Worm (Caenorhabditis elegans) whole organism, mixed stage, embryonic: ENCODE data around the gene C05D12.7.

ENCODE experiments used
- M03D4.4 ChIP-seq: sonication (generic microtip); optimal IDR thresholded peaks from 2 replicates; lab custom pipeline; 2017; ENCODE audit warnings: mild to moderate bottlenecking, missing genetic modification characterization, missing compliant biosample characterization
- bed-3 ChIP-seq: fragments of 200-800 bp; sonication (Bioruptor generic); optimal IDR thresholded peaks from 3 replicates; lab custom pipeline; 2018; ENCODE audit warnings: mild to moderate bottlenecking, missing genetic modification characterization, moderate library complexity, missing compliant biosample characterization
- blmp-1 ChIP-seq: fragments of 150-350 bp; optimal IDR thresholded peaks from 2 replicates; lab custom pipeline; 2014; ENCODE audit warnings: missing biosample characterization, missing genetic modification characterization
- ceh-39 ChIP-seq: fragments of 150-350 bp; optimal IDR thresholded peaks from 2 replicates; lab custom pipeline; 2014; ENCODE audit warnings: missing biosample characterization, missing genetic modification characterization
- ceh-43 ChIP-seq: fragments of 200-800 bp; sonication (Bioruptor generic); optimal IDR thresholded peaks from 2 replicates; lab custom pipeline; 2018; ENCODE audit warnings: mild to moderate bottlenecking, missing genetic modification characterization, moderate library complexity, missing compliant biosample characterization
- ceh-83 ChIP-seq: fragments of 200-800 bp; sonication (Bioruptor generic); optimal IDR thresholded peaks from 2 replicates; lab custom pipeline; 2018; ENCODE audit warnings: mild to moderate bottlenecking, missing genetic modification characterization, missing compliant biosample characterization
- ces-1 ChIP-seq: fragments of 150-350 bp; optimal IDR thresholded peaks from 2 replicates; lab custom pipeline; 2014; ENCODE audit warnings: missing biosample characterization, missing genetic modification reagents, missing genetic modification characterization
- cnd-1 ChIP-seq: fragments of 200-800 bp; sonication (Bioruptor generic); optimal IDR thresholded peaks from 2 replicates; lab custom pipeline; 2018; ENCODE audit warnings: mild to moderate bottlenecking, missing genetic modification characterization, missing compliant biosample characterization
- drap-1 ChIP-seq: fragments of 200-800 bp; sonication (Bioruptor generic); optimal IDR thresholded peaks from 3 replicates; lab custom pipeline; 2018; ENCODE audit warnings: mild to moderate bottlenecking, missing genetic modification characterization, missing compliant biosample characterization
- elt-1 ChIP-seq: sonication (generic microtip); optimal IDR thresholded peaks from 2 replicates; lab custom pipeline; 2017; ENCODE audit warnings: missing genetic modification characterization, mild to moderate bottlenecking, missing compliant biosample characterization, antibody characterized with exemption, moderate library complexity, borderline replicate concordance; ENCODE audit not compliant: insufficient read depth
- elt-3 ChIP-seq: fragments of 150-350 bp; optimal IDR thresholded peaks from 2 replicates; lab custom pipeline; 2014; ENCODE audit warnings: missing biosample characterization, missing genetic modification characterization
- flh-1 ChIP-seq: fragments of 200-800 bp; sonication (Bioruptor generic); optimal IDR thresholded peaks from 2 replicates; lab custom pipeline; 2018; ENCODE audit warnings: mild to moderate bottlenecking, missing genetic modification characterization, moderate library complexity, missing compliant biosample characterization
- ham-2 ChIP-seq: fragments of 200-800 bp; sonication (Bioruptor generic); optimal IDR thresholded peaks from 2 replicates; lab custom pipeline; 2018; ENCODE audit warnings: mild to moderate bottlenecking, missing genetic modification characterization, missing compliant biosample characterization
- hlh-1 ChIP-seq: fragments of 150-350 bp; optimal IDR thresholded peaks from 2 replicates; lab custom pipeline; 2014; ENCODE audit warnings: missing biosample characterization, missing genetic modification reagents, missing genetic modification characterization
- lin-13 ChIP-seq: fragments of 150-350 bp; optimal IDR thresholded peaks from 2 replicates; lab custom pipeline; 2014; ENCODE audit warnings: missing biosample characterization, missing genetic modification characterization
- lin-32 ChIP-seq: fragments of 200-800 bp; sonication (Bioruptor generic); optimal IDR thresholded peaks from 2 replicates; lab custom pipeline; 2018; ENCODE audit warnings: mild to moderate bottlenecking, missing genetic modification characterization, missing compliant biosample characterization
- lsy-2 ChIP-seq: fragments of 150-350 bp; optimal IDR thresholded peaks from 2 replicates; lab custom pipeline; 2014; ENCODE audit warnings: missing biosample characterization, missing genetic modification characterization
- mab-5 ChIP-seq: fragments of 150-350 bp; optimal IDR thresholded peaks from 2 replicates; lab custom pipeline; 2014; ENCODE audit warnings: missing biosample characterization, missing genetic modification characterization
- mep-1 ChIP-seq: fragments of 150-350 bp; optimal IDR thresholded peaks from 2 replicates; lab custom pipeline; 2017; ENCODE audit warnings: missing biosample characterization, missing genetic modification reagents, missing genetic modification characterization, inconsistent platforms
- mls-2 ChIP-seq: sonication (generic microtip); optimal IDR thresholded peaks from 2 replicates; lab custom pipeline; 2016; ENCODE audit warnings: mild to moderate bottlenecking, missing genetic modification characterization, moderate library complexity, missing compliant biosample characterization
- nhr-12 ChIP-seq: fragments of 150-350 bp; optimal IDR thresholded peaks from 2 replicates; lab custom pipeline; 2014; ENCODE audit warnings: missing biosample characterization, missing genetic modification characterization
- nhr-2 ChIP-seq: fragments of 150-350 bp; optimal IDR thresholded peaks from 2 replicates; lab custom pipeline; 2014; ENCODE audit warnings: missing biosample characterization, missing genetic modification characterization
- nhr-237 ChIP-seq: fragments of 150-350 bp; optimal IDR thresholded peaks from 2 replicates; lab custom pipeline; 2014; ENCODE audit warnings: missing biosample characterization, missing genetic modification characterization
- nhr-28 ChIP-seq: fragments of 150-350 bp; optimal IDR thresholded peaks from 2 replicates; lab custom pipeline; 2014; ENCODE audit warnings: missing biosample characterization, missing genetic modification characterization
- nhr-76 ChIP-seq: sonication (generic microtip); optimal IDR thresholded peaks from 2 replicates; lab custom pipeline; 2017; ENCODE audit warnings: missing biosample characterization, missing genetic modification characterization
- pha-4 ChIP-seq: fragments of 150-350 bp; optimal IDR thresholded peaks from 2 replicates; lab custom pipeline; 2018; ENCODE audit warnings: missing biosample characterization, missing genetic modification reagents, missing genetic modification characterization
- sem-2 ChIP-seq: fragments of 200-800 bp; sonication (Bioruptor generic); optimal IDR thresholded peaks from 2 replicates; lab custom pipeline; 2018; ENCODE audit warnings: mild to moderate bottlenecking, missing genetic modification characterization, missing compliant biosample characterization
- snpc-4 ChIP-seq: fragments of 150-350 bp; optimal IDR thresholded peaks from 2 replicates; lab custom pipeline; 2014; ENCODE audit warnings: missing biosample characterization, missing genetic modification characterization
- sptf-1 ChIP-seq: sonication (generic microtip); optimal IDR thresholded peaks from 2 replicates; lab custom pipeline; 2017; ENCODE audit warnings: mild to moderate bottlenecking, missing genetic modification characterization, moderate library complexity, missing compliant biosample characterization
- tbx-8 ChIP-seq: fragments of 200-800 bp; sonication (Bioruptor generic); optimal IDR thresholded peaks from 2 replicates; lab custom pipeline; 2018; ENCODE audit warnings: mild to moderate bottlenecking, missing genetic modification characterization, moderate library complexity, missing compliant biosample characterization
- unc-120 ChIP-seq: sonication (generic microtip); optimal IDR thresholded peaks from 2 replicates; lab custom pipeline; 2017; ENCODE audit warnings: missing genetic modification characterization, missing compliant biosample characterization; ENCODE audit not compliant: poor library complexity, severe bottlenecking
- unc-39 ChIP-seq: fragments of 150-350 bp; optimal IDR thresholded peaks from 2 replicates; lab custom pipeline; 2014; ENCODE audit warnings: missing biosample characterization, missing genetic modification characterization
- unc-62 ChIP-seq: fragments of 150-350 bp; optimal IDR thresholded peaks from 2 replicates; lab custom pipeline; 2014; ENCODE audit warnings: missing biosample characterization, missing genetic modification reagents, missing genetic modification characterization
- zip-8 ChIP-seq: fragments of 150-350 bp; optimal IDR thresholded peaks from 2 replicates; lab custom pipeline; 2014; ENCODE audit warnings: missing biosample characterization, missing genetic modification characterization
- ztf-11 ChIP-seq: fragments of 150-350 bp; optimal IDR thresholded peaks from 2 replicates; lab custom pipeline; 2014; ENCODE audit warnings: missing biosample characterization, missing genetic modification characterization

C05D12.7 gene

DNA sequence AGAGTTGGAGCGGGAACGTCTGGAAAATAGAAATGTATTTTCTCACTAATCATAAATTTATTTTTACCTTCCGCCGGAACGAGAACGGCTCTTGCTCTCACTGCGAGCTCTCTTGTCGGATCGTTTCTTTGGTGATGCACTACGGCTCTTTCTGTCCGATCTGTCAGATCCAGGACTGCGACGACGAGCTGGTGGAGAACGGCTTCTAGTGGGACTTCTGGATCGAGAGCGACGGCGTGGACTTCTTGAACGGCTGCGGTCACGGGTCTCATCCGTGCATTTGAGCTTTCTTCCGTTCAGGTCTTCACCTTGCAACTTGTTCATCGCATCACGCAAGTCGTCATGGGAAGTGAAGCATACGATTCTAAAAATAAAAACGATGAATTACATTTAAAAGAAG lies 41.9 kb downstream of the C05D12.7 start:
- TF ChIP-seq ham-2 (GFP tag; lab: Kevin White, UChicago) (no peak), unc-39 (tag; lab: Kevin White, UChicago) (no peak), unc-120 (tag; lab: Kevin White, UChicago) (no peak), nhr-28 (tag; lab: Kevin White, UChicago) (no peak), nhr-2 (tag; lab: Kevin White, UChicago) (no peak), blmp-1 (tag; lab: Kevin White, UChicago) (no peak), sem-2 (GFP tag; lab: Kevin White, UChicago) (no peak), ces-1 (no peak), mls-2 (tag; lab: Kevin White, UChicago) (no peak)

DNA sequence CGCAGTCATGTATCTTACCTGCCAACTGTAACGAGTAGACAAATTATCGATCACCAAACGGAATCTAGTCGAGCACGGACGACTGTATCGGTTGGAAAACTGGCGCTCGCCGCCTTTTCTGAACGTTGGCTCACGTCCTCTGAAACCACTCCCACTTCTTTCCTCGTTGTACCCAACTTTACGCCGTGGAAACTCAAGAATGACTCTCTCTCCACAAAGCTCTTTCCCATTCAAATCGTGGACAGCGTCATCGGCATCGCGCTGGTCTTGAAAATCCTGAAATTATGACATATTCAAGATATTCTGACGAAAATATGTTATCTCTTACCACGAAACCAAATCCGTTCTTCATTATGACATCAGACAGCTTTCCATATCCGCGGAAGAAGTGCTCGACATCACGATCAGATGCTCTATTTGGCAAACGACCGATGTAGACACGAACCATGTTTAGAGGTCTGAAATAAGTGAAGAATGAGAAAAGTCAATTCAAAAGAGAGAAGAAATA lies 42.7 kb downstream of the C05D12.7 start, which contains the start of gene rsp-2:
rsp-2 (minus strand) TSS at position 458 of the 508 bp plus-strand sequence.
- TF ChIP-seq ceh-43 (GFP tag; lab: Kevin White, UChicago) (no peak), hlh-1 (tag; lab: Kevin White, UChicago) (no peak), mls-2 (tag; lab: Kevin White, UChicago) (no peak), unc-39 (tag; lab: Kevin White, UChicago) (no peak), ceh-83 (no peak), M03D4.4 (tag; lab: Kevin White, UChicago) (no peak), lin-32 (no peak), ces-1 (no peak), flh-1 (GFP tag; lab: Kevin White, UChicago) (no peak), mep-1 (tag; lab: Kevin White, UChicago) (no peak), tbx-8 (GFP tag; lab: Kevin White, UChicago) (no peak), lin-13 (tag; lab: Kevin White, UChicago) (no peak), bed-3 (no peak), nhr-237 (no peak), unc-62 (GFP tag; lab: Kevin White, UChicago) (no peak), snpc-4 (no peak), sem-2 (GFP tag; lab: Kevin White, UChicago) (no peak), ceh-39 (tag; lab: Kevin White, UChicago) (no peak)

DNA sequence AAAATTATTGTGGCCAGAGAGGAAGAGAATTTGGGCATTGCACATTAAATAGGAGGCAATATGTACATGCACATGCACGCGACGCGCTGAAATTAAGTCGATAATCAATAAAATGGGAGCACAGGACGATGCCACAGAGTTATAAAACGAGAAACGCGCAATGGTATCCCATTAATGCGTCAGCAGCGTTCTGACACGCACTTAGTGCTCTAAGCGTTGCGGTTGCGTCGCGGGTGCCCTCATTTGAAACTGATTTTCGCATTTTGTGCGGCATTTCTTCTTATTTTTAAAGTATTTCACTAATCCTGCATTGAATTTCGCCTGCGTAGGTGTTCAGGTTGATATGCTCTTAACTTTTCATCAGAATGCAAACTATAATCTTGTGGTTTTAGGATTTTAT lies 43.1 kb downstream of the C05D12.7 start, which contains the start of gene rsp-1:
rsp-1 (plus strand) TSS at position 338 of the 400 bp plus-strand sequence.
- TF ChIP-seq sem-2 (GFP tag; lab: Kevin White, UChicago) (no peak), hlh-1 (tag; lab: Kevin White, UChicago) (peak; percentile 44), tbx-8 (GFP tag; lab: Kevin White, UChicago) (peak; percentile 15), mep-1 (tag; lab: Kevin White, UChicago) (peak; percentile 86), nhr-28 (tag; lab: Kevin White, UChicago) (no peak), blmp-1 (tag; lab: Kevin White, UChicago) (no peak), ceh-43 (GFP tag; lab: Kevin White, UChicago) (peak; percentile 53), unc-62 (GFP tag; lab: Kevin White, UChicago) (peak; percentile 43), cnd-1 (tag; lab: Kevin White, UChicago) (peak; percentile 66), sptf-1 (tag; lab: Kevin White, UChicago) (peak; percentile 90), snpc-4 (no peak), unc-120 (tag; lab: Kevin White, UChicago) (peak; percentile 31), unc-39 (tag; lab: Kevin White, UChicago) (no peak), lsy-2 (tag; lab: Kevin White, UChicago) (peak; percentile 80), elt-1 (tag; lab: Kevin White, UChicago) (no peak), ztf-11 (tag; lab: Kevin White, UChicago) (peak; percentile 75), nhr-12 (tag; lab: Kevin White, UChicago) (no peak), flh-1 (GFP tag; lab: Kevin White, UChicago) (no peak), mls-2 (tag; lab: Kevin White, UChicago) (peak; percentile 81), M03D4.4 (tag; lab: Kevin White, UChicago) (peak; percentile 37), pha-4 (peak; percentile 96), ceh-83 (no peak), zip-8 (tag; lab: Kevin White, UChicago) (no peak), nhr-2 (tag; lab: Kevin White, UChicago) (no peak), ham-2 (GFP tag; lab: Kevin White, UChicago) (no peak), nhr-237 (peak; percentile 72), elt-3 (peak; percentile 40), drap-1 (GFP tag; lab: Kevin White, UChicago) (peak; percentile 39), lin-32 (peak; percentile 20), lin-13 (tag; lab: Kevin White, UChicago) (peak; percentile 93), mab-5 (tag; lab: Kevin White, UChicago) (no peak), ceh-39 (tag; lab: Kevin White, UChicago) (peak; percentile 79), nhr-76 (tag; lab: Kevin White, UChicago) (no peak), bed-3 (no peak), ces-1 (peak; percentile 67)
